Worm (Caenorhabditis elegans) whole organism, young adult: ENCODE data around the gene F08G2.4.

Experiments used
- B0261.1 ChIP-seq: sonication (generic microtip); optimal IDR thresholded peaks from 2 replicates; lab custom pipeline; 2016; ENCODE audit warnings: mild to moderate bottlenecking, missing genetic modification characterization, moderate library complexity, missing compliant biosample characterization
- F10E7.11 ChIP-seq: sonication (generic microtip); optimal IDR thresholded peaks from 2 replicates; lab custom pipeline; 2017; ENCODE audit warnings: mild to moderate bottlenecking, missing genetic modification characterization, moderate library complexity, missing compliant biosample characterization
- F22D6.2 ChIP-seq: sonication (generic microtip); optimal IDR thresholded peaks from 2 replicates; lab custom pipeline; 2016; ENCODE audit warnings: mild to moderate bottlenecking, missing genetic modification characterization, missing compliant biosample characterization
- F49E8.2 ChIP-seq: sonication (generic microtip); optimal IDR thresholded peaks from 3 replicates; lab custom pipeline; 2017; ENCODE audit warnings: missing genetic modification characterization, mild to moderate bottlenecking, missing compliant biosample characterization, antibody characterized with exemption, moderate library complexity; ENCODE audit not compliant: insufficient read depth
- F57A8.1 ChIP-seq: fragments of 200-800 bp; sonication (Bioruptor generic); optimal IDR thresholded peaks from 2 replicates; lab custom pipeline; 2018; ENCODE audit warnings: mild to moderate bottlenecking, missing genetic modification characterization, moderate library complexity, missing compliant biosample characterization
- T26A5.8 ChIP-seq: sonication (generic microtip); optimal IDR thresholded peaks from 2 replicates; lab custom pipeline; 2016; ENCODE audit warnings: missing genetic modification characterization, missing compliant biosample characterization
- Y67H2A.10 ChIP-seq: fragments of 200-800 bp; sonication (Bioruptor generic); conservative IDR thresholded peaks from 2 replicates; pipeline ENCODE4 v1.3.6; 2022; ENCODE audit warnings: missing genetic modification reagents, missing genetic modification characterization, missing compliant biosample characterization
- ZK185.1 ChIP-seq: sonication (generic microtip); optimal IDR thresholded peaks from 2 replicates; lab custom pipeline; 2016; ENCODE audit warnings: mild to moderate bottlenecking, missing genetic modification characterization, missing compliant biosample characterization; ENCODE audit not compliant: poor library complexity, severe bottlenecking
- ama-1 ChIP-seq, 3 experiments: fragments of 150-350 bp in 1 of 3; sonication (generic microtip) in 2 of 3; optimal IDR thresholded peaks; 2 replicates each; lab custom pipeline; 2014 to 2018; ENCODE audit warnings: missing biosample characterization in 2 of 3, missing genetic modification characterization in 2 of 3, missing genetic modification reagents in 2 of 3
- aptf-2 ChIP-seq: fragments of 200-800 bp; sonication (Bioruptor generic); conservative IDR thresholded peaks from 2 replicates; pipeline ENCODE4 v1.3.6; 2022; ENCODE audit warnings: missing genetic modification reagents, missing genetic modification characterization, missing compliant biosample characterization
- aptf-3 ChIP-seq: fragments of 200-800 bp; sonication (Bioruptor generic); IDR thresholded peaks from 2 replicates; pipeline ENCODE4 v1.3.6; 2022; ENCODE audit warnings: missing genetic modification characterization, missing compliant biosample characterization
- attf-3 ChIP-seq: fragments of 200-800 bp; sonication (Bioruptor generic); conservative IDR thresholded peaks from 2 replicates; pipeline ENCODE4 v1.3.6; 2022; ENCODE audit warnings: missing genetic modification reagents, missing genetic modification characterization, missing compliant biosample characterization
- attf-5 ChIP-seq: fragments of 200-800 bp; sonication (Bioruptor generic); optimal IDR thresholded peaks from 2 replicates; lab custom pipeline; 2018; ENCODE audit warnings: mild to moderate bottlenecking, missing genetic modification characterization, missing compliant biosample characterization
- attf-6 ChIP-seq: fragments of 200-800 bp; sonication (Bioruptor generic); IDR thresholded peaks from 2 replicates; pipeline ENCODE4 v1.3.6; 2022; ENCODE audit warnings: missing genetic modification reagents, missing genetic modification characterization, missing compliant biosample characterization
- bed-2 ChIP-seq: fragments of 200-800 bp; sonication (Bioruptor generic); IDR thresholded peaks from 2 replicates; pipeline ENCODE4 v1.3.6; 2022; ENCODE audit warnings: missing genetic modification reagents, missing genetic modification characterization, missing compliant biosample characterization
- ccch-3 ChIP-seq: fragments of 200-800 bp; sonication (Bioruptor generic); optimal IDR thresholded peaks from 2 replicates; lab custom pipeline; 2018; ENCODE audit warnings: mild to moderate bottlenecking, missing genetic modification characterization, missing compliant biosample characterization
- cebp-1 ChIP-seq, 2 experiments: fragments of 200-800 bp in 1 of 2; sonication (Bioruptor generic) in 1 of 2; sonication (generic microtip) in 1 of 2; IDR thresholded peaks in 1 of 2; optimal IDR thresholded peaks in 1 of 2; 2 replicates each; pipeline versions ENCODE4 v1.3.6 to Lab custom; 2017 to 2022; ENCODE audit warnings: missing compliant biosample characterization in 2 of 2, missing genetic modification characterization in 2 of 2, mild to moderate bottlenecking in 1 of 2, missing genetic modification reagents in 1 of 2, moderate library complexity in 1 of 2
- ceh-100 ChIP-seq: fragments of 200-800 bp; sonication (Bioruptor generic); IDR thresholded peaks from 2 replicates; pipeline ENCODE4 v1.3.6; 2022; ENCODE audit warnings: missing genetic modification reagents, missing genetic modification characterization, missing compliant biosample characterization
- ceh-27 ChIP-seq: fragments of 200-800 bp; sonication (Bioruptor generic); optimal IDR thresholded peaks from 2 replicates; lab custom pipeline; 2018; ENCODE audit warnings: mild to moderate bottlenecking, missing genetic modification characterization, moderate library complexity, missing compliant biosample characterization
- ceh-58 ChIP-seq: fragments of 200-800 bp; sonication (Bioruptor generic); IDR thresholded peaks from 2 replicates; pipeline ENCODE4 v1.3.6; 2022; ENCODE audit warnings: missing genetic modification characterization, missing compliant biosample characterization
- die-1 ChIP-seq: sonication (generic microtip); optimal IDR thresholded peaks from 2 replicates; lab custom pipeline; 2016; ENCODE audit warnings: missing genotype, mild to moderate bottlenecking, missing genetic modification characterization, missing compliant biosample characterization
- dox-1 ChIP-seq: fragments of 200-800 bp; sonication (Bioruptor generic); IDR thresholded peaks from 2 replicates; pipeline ENCODE4 v1.3.6; 2022; ENCODE audit warnings: missing genetic modification reagents, missing genetic modification characterization, missing compliant biosample characterization
- dpl-1 ChIP-seq: fragments of 150-350 bp; optimal IDR thresholded peaks from 2 replicates; lab custom pipeline; 2014; ENCODE audit warnings: missing biosample characterization, missing genetic modification reagents, missing genetic modification characterization
- ekl-4 ChIP-seq: fragments of 200-800 bp; sonication (Bioruptor generic); IDR thresholded peaks from 2 replicates; pipeline ENCODE4 v1.3.6; 2022; ENCODE audit warnings: missing genetic modification reagents, missing genetic modification characterization, missing compliant biosample characterization
- lag-1 ChIP-seq: fragments of 200-800 bp; sonication (Bioruptor generic); IDR thresholded peaks from 2 replicates; pipeline ENCODE4 v1.3.6; 2022; ENCODE audit warnings: missing genetic modification reagents, missing genetic modification characterization, missing compliant biosample characterization
- lin-26 ChIP-seq: fragments of 200-800 bp; sonication (Bioruptor generic); IDR thresholded peaks from 2 replicates; pipeline ENCODE4 v1.3.6; 2022; ENCODE audit warnings: missing genetic modification reagents, missing genetic modification characterization, missing compliant biosample characterization
- lin-40 ChIP-seq: sonication (generic microtip); optimal IDR thresholded peaks from 2 replicates; lab custom pipeline; 2016; ENCODE audit warnings: missing genetic modification characterization, mild to moderate bottlenecking, missing compliant biosample characterization, missing genotype, missing genetic modification reagents
- lir-1 ChIP-seq: fragments of 200-800 bp; sonication (Bioruptor generic); conservative IDR thresholded peaks from 2 replicates; pipeline ENCODE4 v1.3.6; 2022; ENCODE audit warnings: missing genetic modification reagents, missing genetic modification characterization, missing compliant biosample characterization
- lsl-1 ChIP-seq: fragments of 200-800 bp; sonication (Bioruptor generic); optimal IDR thresholded peaks from 2 replicates; lab custom pipeline; 2018; ENCODE audit warnings: mild to moderate bottlenecking, missing genetic modification characterization, moderate library complexity, missing compliant biosample characterization
- lsy-27 ChIP-seq: sonication (generic microtip); optimal IDR thresholded peaks from 2 replicates; lab custom pipeline; 2017; ENCODE audit warnings: missing genetic modification characterization, mild to moderate bottlenecking, missing compliant biosample characterization, antibody characterized with exemption, missing genotype, borderline replicate concordance; ENCODE audit not compliant: insufficient read depth
- mel-28 ChIP-seq: sonication (generic microtip); optimal IDR thresholded peaks from 2 replicates; lab custom pipeline; 2016; ENCODE audit warnings: borderline replicate concordance, mild to moderate bottlenecking, missing genetic modification characterization, missing compliant biosample characterization
- mxl-1 ChIP-seq: sonication (generic microtip); optimal IDR thresholded peaks from 2 replicates; lab custom pipeline; 2016; ENCODE audit warnings: missing genetic modification characterization, missing compliant biosample characterization
- nfya-1 ChIP-seq: sonication (generic microtip); optimal IDR thresholded peaks from 2 replicates; lab custom pipeline; 2017; ENCODE audit warnings: antibody characterized with exemption, missing compliant biosample characterization, missing genetic modification characterization, borderline replicate concordance; ENCODE audit not compliant: insufficient read depth
- nfya-2 ChIP-seq: fragments of 200-800 bp; sonication (Bioruptor generic); IDR thresholded peaks from 2 replicates; pipeline ENCODE4 v1.3.6; 2022; ENCODE audit warnings: missing genetic modification reagents, missing genetic modification characterization, missing compliant biosample characterization
- nhr-120 ChIP-seq: fragments of 200-800 bp; sonication (Bioruptor generic); IDR thresholded peaks from 2 replicates; pipeline ENCODE4 v1.3.6; 2022; ENCODE audit warnings: missing genetic modification characterization, missing compliant biosample characterization
- nhr-80 ChIP-seq: sonication (generic microtip); optimal IDR thresholded peaks from 2 replicates; lab custom pipeline; 2016; ENCODE audit warnings: missing genetic modification characterization, missing compliant biosample characterization
- nhr-90 ChIP-seq: sonication (generic microtip); optimal IDR thresholded peaks from 2 replicates; lab custom pipeline; 2016; ENCODE audit warnings: missing genotype, mild to moderate bottlenecking, missing genetic modification characterization, missing compliant biosample characterization
- snpc-1.1 ChIP-seq: sonication (generic microtip); optimal IDR thresholded peaks from 2 replicates; lab custom pipeline; 2017; ENCODE audit warnings: missing genetic modification characterization, mild to moderate bottlenecking, missing compliant biosample characterization, antibody characterized with exemption, moderate library complexity, missing genotype, missing genetic modification reagents; ENCODE audit not compliant: insufficient read depth
- unc-130 ChIP-seq: sonication (generic microtip); optimal IDR thresholded peaks from 2 replicates; lab custom pipeline; 2016; ENCODE audit warnings: missing genetic modification reagents, missing genetic modification characterization, missing compliant biosample characterization
- zim-3 ChIP-seq: sonication (generic microtip); optimal IDR thresholded peaks from 2 replicates; lab custom pipeline; 2017; ENCODE audit warnings: mild to moderate bottlenecking, missing genetic modification characterization, moderate library complexity, missing compliant biosample characterization
- ztf-22 ChIP-seq: fragments of 200-800 bp; sonication (Bioruptor generic); optimal IDR thresholded peaks from 2 replicates; lab custom pipeline; 2018; ENCODE audit warnings: mild to moderate bottlenecking, missing genetic modification characterization, moderate library complexity, missing compliant biosample characterization
- ztf-26 ChIP-seq: sonication (generic microtip); optimal IDR thresholded peaks from 2 replicates; lab custom pipeline; 2017; ENCODE audit warnings: missing genetic modification characterization, missing compliant biosample characterization
- ztf-28 ChIP-seq: fragments of 200-800 bp; sonication (Bioruptor generic); IDR thresholded peaks from 2 replicates; pipeline ENCODE4 v1.3.6; 2022; ENCODE audit warnings: missing genetic modification reagents, missing genetic modification characterization, missing compliant biosample characterization
- ztf-3 ChIP-seq: fragments of 200-800 bp; sonication (Bioruptor generic); optimal IDR thresholded peaks from 2 replicates; lab custom pipeline; 2018; ENCODE audit warnings: mild to moderate bottlenecking, missing genetic modification characterization, missing compliant biosample characterization
- ztf-6 ChIP-seq: fragments of 200-800 bp; sonication (Bioruptor generic); IDR thresholded peaks from 2 replicates; pipeline ENCODE4 v1.3.6; 2022; ENCODE audit warnings: missing genetic modification reagents, missing genetic modification characterization, missing compliant biosample characterization

F08G2.4 gene

DNA sequence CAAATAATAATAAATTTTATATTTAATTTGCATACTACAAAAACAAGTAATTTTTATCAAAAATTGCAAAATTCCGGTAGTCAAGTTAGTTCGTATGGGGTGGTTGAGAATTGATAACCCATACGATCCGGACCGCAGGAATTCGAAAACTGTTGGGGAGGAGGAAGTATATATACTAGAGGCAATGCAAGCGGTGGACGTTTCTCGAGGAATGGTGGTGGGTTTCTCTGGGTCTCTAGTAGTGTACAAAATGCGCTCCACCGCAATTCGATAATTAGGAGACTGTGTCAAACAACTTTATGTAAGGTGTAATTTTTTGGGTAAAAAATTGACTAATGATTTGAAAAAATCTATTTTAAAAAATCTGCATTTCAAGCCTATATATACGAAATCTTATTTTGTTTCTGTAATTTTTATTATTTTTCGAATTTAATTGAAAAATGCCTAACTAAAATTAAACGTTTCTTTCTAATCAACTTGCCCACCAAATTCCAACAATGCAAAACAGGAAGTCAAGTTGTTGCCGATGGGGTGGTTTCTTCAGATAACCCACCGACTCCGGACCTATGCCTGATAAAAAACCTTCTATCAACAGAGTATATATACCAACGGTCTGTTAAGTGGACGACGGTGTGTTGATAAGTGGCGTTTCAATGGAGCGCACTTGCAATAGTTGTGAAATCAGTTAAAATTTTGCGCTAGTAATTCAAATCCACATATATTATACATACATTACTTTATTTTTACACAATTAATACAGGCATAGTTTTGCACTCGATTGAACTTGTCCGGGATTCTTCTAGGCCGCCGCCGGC lies 4.2 kb downstream of the F08G2.4 start (continued):
- TF ChIP-seq lsy-27 (tag; lab: Kevin White, UChicago) (no peak), ceh-58 (GFP tag; lab: Robert Waterston, UW) (no peak), bed-2 (GFP tag; lab: Robert Waterston, UW) (no peak), F10E7.11 (tag; lab: Kevin White, UChicago) (no peak), attf-6 (GFP tag; lab: Robert Waterston, UW) (peak; percentile 67), F57A8.1 (GFP tag; lab: Kevin White, UChicago) (no peak), lag-1 (GFP tag; lab: Robert Waterston, UW) (0 out of 2 replicates have a peak, but pooled peaks have one; percentile 71), lin-40 (tag; lab: Kevin White, UChicago) (peak; percentile 96), unc-130 (peak; percentile 16), ama-1 (optimal IDR thresholded peaks at IDR 0.05; lab: Kevin White, UChicago) (peak; percentile 8), ama-1 (GFP tag; optimal IDR thresholded peaks at IDR 0.05; lab: Kevin White, UChicago) (peak in 1 of 2 experiments; percentile 85), nhr-80 (tag; lab: Kevin White, UChicago) (peak; percentile 44), T26A5.8 (no peak), snpc-1.1 (tag; lab: Kevin White, UChicago) (peak; percentile 87), dpl-1 (GFP tag; lab: Kevin White, UChicago) (peak; percentile 6), lsl-1 (peak; percentile 5), mxl-1 (no peak), B0261.1 (peak; percentile 78), ceh-100 (GFP tag; lab: Robert Waterston, UW) (peak; percentile 68), ztf-22 (GFP tag; lab: Kevin White, UChicago) (peak; percentile 52), nfya-1 (no peak), dox-1 (GFP tag; lab: Robert Waterston, UW) (peak; percentile 76; the same call in 1 of the 2 replicates), ccch-3 (GFP tag; lab: Kevin White, UChicago) (no peak), ztf-28 (GFP tag; lab: Robert Waterston, UW) (0 out of 2 replicates have a peak, but pooled peaks have one; percentile 30), ekl-4 (GFP tag; lab: Robert Waterston, UW) (peak; percentile 63), nhr-120 (no peak), ztf-26 (tag; lab: Kevin White, UChicago) (peak; percentile 86), attf-3 (GFP tag; lab: Robert Waterston, UW) (no peak), lir-1 (GFP tag; lab: Robert Waterston, UW) (no peak), ZK185.1 (tag; lab: Kevin White, UChicago) (peak; percentile 89), nfya-2 (GFP tag; lab: Robert Waterston, UW) (0 out of 2 replicates have a peak, but pooled peaks have one; percentile 41), zim-3 (tag; lab: Kevin White, UChicago) (peak; percentile 71), ceh-27 (GFP tag; lab: Kevin White, UChicago) (peak; percentile 80), Y67H2A.10 (GFP tag; lab: Robert Waterston, UW) (no peak), aptf-2 (GFP tag; lab: Robert Waterston, UW) (no peak), F49E8.2 (no peak), ztf-3 (GFP tag; lab: Kevin White, UChicago) (peak; percentile 14), mel-28 (tag; lab: Kevin White, UChicago) (peak; percentile 54), aptf-3 (GFP tag; lab: Robert Waterston, UW) (0 out of 2 replicates have a peak, but pooled peaks have one; percentile 32), ztf-6 (GFP tag; lab: Robert Waterston, UW) (0 out of 2 replicates have a peak, but pooled peaks have one; percentile 38), die-1 (tag; lab: Kevin White, UChicago) (peak; percentile 58), lin-26 (GFP tag; lab: Robert Waterston, UW) (peak; percentile 83), cebp-1 (GFP tag; IDR thresholded peaks at IDR 0.05; lab: Robert Waterston, UW) (peak; percentile 84), cebp-1 (tag; optimal IDR thresholded peaks at IDR 0.05; lab: Kevin White, UChicago) (peak; percentile 90), attf-5 (GFP tag; lab: Kevin White, UChicago) (peak; percentile 63), nhr-90 (tag; lab: Kevin White, UChicago) (peak; percentile 47), F22D6.2 (peak; percentile 66)
